Fruit fly (Drosophila melanogaster): Measurements from ENCODE around the gene CG11309.
A peak's percentile ranks its signal among the peaks of the same experiment; 100 is the strongest.

CG11309 gene

dm6 chr3L:21280996-21281691 is 23.3 kb downstream of the CG11309 start, which contains the start of gene ppl:
ppl (minus strand) TSS chr3L:21281506.
- peak; percentile 27 for TF ChIP-seq noc (tag; optimal IDR thresholded peaks at IDR 0.05)

dm6 chr3L:21279876-21280566 is 24.4 kb downstream of the CG11309 start, which contains the start of gene AcCoAS:
AcCoAS (minus strand) TSS chr3L:21280243.
- TF ChIP-seq noc (tag; optimal IDR thresholded peaks at IDR 0.05), result peak; percentile 90

dm6 chr3L:21279168-21279567 is 25.3 kb downstream of the CG11309 start:
- TF ChIP-seq noc (tag; optimal IDR thresholded peaks at IDR 0.05), result no peak

- peak; percentile 66 for TF ChIP-seq noc (tag; optimal IDR thresholded peaks at IDR 0.05)
These were observed 26.4 kb downstream of the CG11309 start for dm6 chr3L:21277897-21278530.

dm6 chr3L:21276296-21277257 is 27.9 kb downstream of the CG11309 start:
- peak; percentile 35 for TF ChIP-seq noc (tag; optimal IDR thresholded peaks at IDR 0.05)

- no peak for TF ChIP-seq noc (tag; optimal IDR thresholded peaks at IDR 0.05)
These were observed 28.6 kb downstream of the CG11309 start for dm6 chr3L:21275921-21276295.

- no peak for TF ChIP-seq noc (tag; optimal IDR thresholded peaks at IDR 0.05)
These were observed 31.0 kb downstream of the CG11309 start for dm6 chr3L:21273504-21273903.

dm6 chr3L:21270480-21270879 is 34.0 kb downstream of the CG11309 start, which contains the start of gene CG9389:
CG9389 (minus strand) TSS chr3L:21270580.
- no peak for TF ChIP-seq noc (tag; optimal IDR thresholded peaks at IDR 0.05)

dm6 chr3L:21267862-21268385 is 36.5 kb downstream of the CG11309 start, which contains the start of gene CG9391:
CG9391 (minus strand) TSS chr3L:21268335.
- TF ChIP-seq noc (tag; optimal IDR thresholded peaks at IDR 0.05), result no peak

- no peak for TF ChIP-seq noc (tag; optimal IDR thresholded peaks at IDR 0.05)
These were observed 38.3 kb downstream of the CG11309 start for dm6 chr3L:21266101-21266656.

dm6 chr3L:21262426-21262825 is 42.0 kb downstream of the CG11309 start:
- no peak for TF ChIP-seq noc (tag; optimal IDR thresholded peaks at IDR 0.05)

dm6 chr3L:21261403-21262164 is 42.9 kb downstream of the CG11309 start:
- no peak for TF ChIP-seq noc (tag; optimal IDR thresholded peaks at IDR 0.05)

- TF ChIP-seq noc (tag; optimal IDR thresholded peaks at IDR 0.05), result no peak
These were observed 45.2 kb downstream of the CG11309 start for dm6 chr3L:21259257-21259656.

- TF ChIP-seq noc (tag; optimal IDR thresholded peaks at IDR 0.05), result no peak
These were observed 46.7 kb downstream of the CG11309 start, which contains the start of gene CG43218 for dm6 chr3L:21257731-21258130. CG43218 (plus strand) TSS chr3L:21258020.
